Fruit fly (Drosophila melanogaster) whole organism, embryonic: ENCODE results near the gene CG10589.
A peak's percentile ranks its signal among the peaks of the same experiment; 100 is the strongest.

ENCODE experiments used
- Adf1 ChIP-seq: fragments of 200-800 bp; sonication (Bioruptor generic); IDR thresholded peaks from 2 replicates; pipeline ENCODE4 v1.3.6; 2022; ENCODE audit warnings: missing biosample characterization, missing genetic modification characterization
- Awh ChIP-seq: fragments of 200-800 bp; sonication (Bioruptor generic); IDR thresholded peaks from 2 replicates; pipeline ENCODE4, ENCODE4 v1.3.6; 2022; ENCODE audit warnings: missing biosample characterization, missing genetic modification characterization
- CG10209 ChIP-seq: fragments of 200-800 bp; sonication (Bioruptor generic); optimal IDR thresholded peaks from 3 replicates; lab custom pipeline; 2017; ENCODE audit warnings: missing biosample characterization, mild to moderate bottlenecking, missing genetic modification characterization, missing genetic modification reagents
- CG10979 ChIP-seq: fragments of 200-800 bp; sonication (Bioruptor generic); optimal IDR thresholded peaks from 2 replicates; lab custom pipeline; 2018; ENCODE audit warnings: missing biosample characterization, mild to moderate bottlenecking, missing genetic modification characterization, moderate library complexity
- CG12391 ChIP-seq: fragments of 200-800 bp; sonication (Bioruptor generic); optimal IDR thresholded peaks from 3 replicates; lab custom pipeline; 2018; ENCODE audit warnings: missing biosample characterization, mild to moderate bottlenecking, missing genetic modification characterization, moderate library complexity
- CG12769 ChIP-seq: fragments of 200-800 bp; sonication (Bioruptor generic); optimal IDR thresholded peaks from 2 replicates; lab custom pipeline; 2019; ENCODE audit warnings: missing biosample characterization, mild to moderate bottlenecking, missing genetic modification characterization, moderate library complexity
- CG14441 ChIP-seq: fragments of 200-800 bp; sonication (Bioruptor generic); IDR thresholded peaks from 2 replicates; pipeline ENCODE4 v1.3.6; 2022; ENCODE audit warnings: missing biosample characterization, missing genetic modification characterization
- CG14965 ChIP-seq: fragments of 200-800 bp; sonication (Bioruptor generic); optimal IDR thresholded peaks from 2 replicates; lab custom pipeline; 2016; ENCODE audit warnings: missing biosample characterization, missing genetic modification characterization, borderline replicate concordance
- CG15269 ChIP-seq: fragments of 200-800 bp; sonication (Bioruptor generic); optimal IDR thresholded peaks from 2 replicates; lab custom pipeline; 2018; ENCODE audit warnings: missing biosample characterization, mild to moderate bottlenecking, missing genetic modification characterization, moderate library complexity
- CG31224 ChIP-seq: fragments of 200-800 bp; sonication (Bioruptor generic); IDR thresholded peaks from 2 replicates; pipeline ENCODE4 v1.3.6; 2022; ENCODE audit warnings: missing biosample characterization, missing genetic modification characterization
- CG4707 ChIP-seq: fragments of 200-800 bp; sonication (Bioruptor generic); optimal IDR thresholded peaks from 2 replicates; lab custom pipeline; 2018; ENCODE audit warnings: missing biosample characterization, mild to moderate bottlenecking, missing genetic modification characterization, moderate library complexity
- CG4820 ChIP-seq: fragments of 200-800 bp; sonication (Bioruptor generic); optimal IDR thresholded peaks from 3 replicates; lab custom pipeline; 2016; ENCODE audit warnings: missing biosample characterization, missing genetic modification characterization
- CG5953 ChIP-seq: fragments of 200-800 bp; sonication (Bioruptor generic); IDR thresholded peaks from 2 replicates; pipeline ENCODE4 v1.3.6; 2022; ENCODE audit warnings: missing biosample characterization, missing genetic modification characterization
- CG7357 ChIP-seq: fragments of 200-800 bp; sonication (Bioruptor generic); IDR thresholded peaks from 3 replicates; pipeline ENCODE4 v1.3.6; 2022; ENCODE audit warnings: missing biosample characterization, missing genetic modification characterization
- CG7839 ChIP-seq: fragments of 200-800 bp; sonication (Bioruptor generic); optimal IDR thresholded peaks from 3 replicates; lab custom pipeline; 2018; ENCODE audit warnings: missing biosample characterization, mild to moderate bottlenecking, missing genetic modification characterization, moderate library complexity
- CG7963 ChIP-seq: fragments of 200-800 bp; sonication (Bioruptor generic); IDR thresholded peaks from 3 replicates; pipeline ENCODE4 v1.3.6; 2022; ENCODE audit warnings: missing biosample characterization, missing genetic modification characterization; ENCODE audit not compliant: partially characterized antibody
- CkIIα-i1 ChIP-seq: fragments of 200-800 bp; sonication (Bioruptor generic); IDR thresholded peaks from 2 replicates; pipeline ENCODE4 v1.3.6; 2022; ENCODE audit warnings: missing biosample characterization, missing genetic modification characterization
- Ets65A ChIP-seq: fragments of 200-800 bp; sonication (Bioruptor generic); peaks from one replicate; lab custom pipeline; 2016; ENCODE audit warnings: missing biosample characterization, missing genetic modification characterization
- Fer1 ChIP-seq: fragments of 200-800 bp; sonication (Bioruptor generic); optimal IDR thresholded peaks from 2 replicates; lab custom pipeline; 2017; ENCODE audit warnings: missing biosample characterization, mild to moderate bottlenecking, missing genetic modification characterization
- MTF-1 ChIP-seq: fragments of 200-800 bp; sonication (Bioruptor generic); optimal IDR thresholded peaks from 2 replicates; lab custom pipeline; 2018; ENCODE audit warnings: missing biosample characterization, mild to moderate bottlenecking, missing genetic modification characterization, borderline replicate concordance
- Mad ChIP-seq: fragments of 200-800 bp; sonication (Bioruptor generic); optimal IDR thresholded peaks from 2 replicates; lab custom pipeline; 2016; ENCODE audit warnings: missing biosample characterization, missing genetic modification characterization
- Nf-YB ChIP-seq: fragments of 200-800 bp; sonication (Bioruptor generic); optimal IDR thresholded peaks from 3 replicates; lab custom pipeline; 2019; ENCODE audit warnings: missing biosample characterization, mild to moderate bottlenecking, missing genetic modification characterization, moderate library complexity
- Xrp1 ChIP-seq: fragments of 200-800 bp; sonication (Bioruptor generic); IDR thresholded peaks from 2 replicates; pipeline ENCODE4 v1.3.6; 2022; ENCODE audit warnings: missing biosample characterization, missing genetic modification characterization
- YL-1 ChIP-seq: fragments of 200-800 bp; sonication (Bioruptor generic); optimal IDR thresholded peaks from 3 replicates; lab custom pipeline; 2017; ENCODE audit warnings: missing biosample characterization, mild to moderate bottlenecking, missing genetic modification characterization
- ato ChIP-seq: fragments of 200-800 bp; sonication (Bioruptor generic); IDR thresholded peaks from 2 replicates; pipeline ENCODE4 v1.3.6; 2022; ENCODE audit warnings: missing biosample characterization, missing genetic modification characterization; ENCODE audit not compliant: partially characterized antibody
- bbx ChIP-seq: fragments of 200-800 bp; sonication (Bioruptor generic); IDR thresholded peaks from 2 replicates; pipeline ENCODE4 v1.3.6; 2022; ENCODE audit warnings: missing biosample characterization, missing genetic modification characterization; ENCODE audit not compliant: partially characterized antibody
- bcd ChIP-seq: fragments of 200-800 bp; sonication (Bioruptor generic); optimal IDR thresholded peaks from 2 replicates; lab custom pipeline; 2017; ENCODE audit warnings: missing biosample characterization, mild to moderate bottlenecking, missing genetic modification characterization
- chinmo ChIP-seq: fragments of 200-800 bp; sonication (Bioruptor generic); IDR thresholded peaks from 4 replicates; pipeline ENCODE4 v1.3.6; 2022; ENCODE audit warnings: missing biosample characterization, missing genetic modification characterization; ENCODE audit not compliant: partially characterized antibody
- chm ChIP-seq: fragments of 200-800 bp; sonication (Bioruptor generic); IDR thresholded peaks from 2 replicates; pipeline ENCODE4 v1.3.6; 2022; ENCODE audit warnings: missing biosample characterization, missing genetic modification characterization
- croc ChIP-seq: fragments of 200-800 bp; sonication (Bioruptor generic); conservative IDR thresholded peaks from 3 replicates; pipeline ENCODE4 v1.3.6; 2022; ENCODE audit warnings: missing biosample characterization, missing genetic modification characterization
- cwo ChIP-seq: fragments of 200-800 bp; sonication (Bioruptor generic); optimal IDR thresholded peaks from 3 replicates; lab custom pipeline; 2017; ENCODE audit warnings: missing biosample characterization, missing genetic modification characterization, mild to moderate bottlenecking, moderate library complexity, missing genetic modification reagents
- emc ChIP-seq: fragments of 200-800 bp; sonication (Bioruptor generic); optimal IDR thresholded peaks from 2 replicates; lab custom pipeline; 2016; ENCODE audit warnings: missing biosample characterization, missing genetic modification characterization
- ewg ChIP-seq: fragments of 200-800 bp; sonication (Bioruptor generic); optimal IDR thresholded peaks from 3 replicates; lab custom pipeline; 2017; ENCODE audit warnings: mild to moderate bottlenecking, missing biosample characterization, missing genetic modification reagents, missing genetic modification characterization
- fd96Cb ChIP-seq: fragments of 200-800 bp; sonication (Bioruptor generic); optimal IDR thresholded peaks from 2 replicates; lab custom pipeline; 2018; ENCODE audit warnings: missing biosample characterization, mild to moderate bottlenecking, missing genetic modification characterization, moderate library complexity
- grn ChIP-seq: fragments of 200-800 bp; sonication (Bioruptor generic); optimal IDR thresholded peaks from 3 replicates; lab custom pipeline; 2017; ENCODE audit warnings: missing biosample characterization, missing genetic modification characterization
- hkb ChIP-seq, 2 experiments: fragments of 200-800 bp in 1 of 2; fragments of >200 bp in 1 of 2; sonication (Bioruptor generic) in 1 of 2; IDR thresholded peaks in 1 of 2; optimal IDR thresholded peaks in 1 of 2; 2 replicates each; pipeline versions ENCODE4 v1.3.6 to Lab custom; 2017 to 2022; ENCODE audit warnings: missing biosample characterization in 1 of 2, missing genetic modification characterization in 1 of 2
- hth ChIP-seq: fragments of >200 bp; optimal IDR thresholded peaks from 2 replicates; lab custom pipeline; 2017; ENCODE audit warnings: inconsistent platforms
- lola ChIP-seq, 3 experiments: fragments of >200 bp in 2 of 3; fragments of 200-800 bp in 1 of 3; sonication (Bioruptor generic) in 1 of 3; optimal IDR thresholded peaks; 2 replicates each; lab custom pipeline; 2017 to 2019; ENCODE audit warnings: missing biosample characterization in 3 of 3, missing genetic modification characterization in 3 of 3, mild to moderate bottlenecking in 1 of 3, moderate library complexity in 1 of 3
- lov ChIP-seq, 2 experiments: fragments of 200-800 bp in 1 of 2; fragments of >200 bp in 1 of 2; sonication (Bioruptor generic) in 1 of 2; IDR thresholded peaks in 1 of 2; optimal IDR thresholded peaks in 1 of 2; 2 replicates in 1 of 2; 3 replicates in 1 of 2; pipeline versions ENCODE4 v1.3.6 to Lab custom; 2017 to 2022; ENCODE audit warnings: missing biosample characterization in 1 of 2, missing genetic modification characterization in 1 of 2
- luna ChIP-seq: fragments of 200-800 bp; sonication (Bioruptor generic); optimal IDR thresholded peaks from 2 replicates; lab custom pipeline; 2016; ENCODE audit warnings: missing biosample characterization, missing genetic modification characterization
- nom ChIP-seq: fragments of 200-800 bp; sonication (Bioruptor generic); optimal IDR thresholded peaks from 2 replicates; lab custom pipeline; 2017; ENCODE audit warnings: missing biosample characterization, missing genetic modification characterization, mild to moderate bottlenecking, moderate library complexity, missing genetic modification reagents
- oc ChIP-seq: fragments of 200-800 bp; sonication (Bioruptor generic); optimal IDR thresholded peaks from 2 replicates; lab custom pipeline; 2018; ENCODE audit warnings: missing biosample characterization, mild to moderate bottlenecking, missing genetic modification characterization, moderate library complexity
- phol ChIP-seq: fragments of 200-800 bp; sonication (Bioruptor generic); optimal IDR thresholded peaks from 3 replicates; lab custom pipeline; 2018; ENCODE audit warnings: missing biosample characterization, mild to moderate bottlenecking, missing genetic modification characterization, moderate library complexity
- pum ChIP-seq: fragments of 200-800 bp; sonication (Bioruptor generic); optimal IDR thresholded peaks from 2 replicates; lab custom pipeline; 2016; ENCODE audit warnings: missing biosample characterization, missing genetic modification characterization
- sd ChIP-seq: fragments of 200-800 bp; sonication (Bioruptor generic); optimal IDR thresholded peaks from 3 replicates; lab custom pipeline; 2018; ENCODE audit warnings: missing biosample characterization, mild to moderate bottlenecking, missing genetic modification characterization, moderate library complexity
- so ChIP-seq: fragments of 200-800 bp; sonication (Bioruptor generic); IDR thresholded peaks from 3 replicates; pipeline ENCODE4 v1.3.6; 2022; ENCODE audit warnings: missing biosample characterization, missing genetic modification characterization
- usp ChIP-seq: fragments of >200 bp; optimal IDR thresholded peaks from 2 replicates; lab custom pipeline; 2017; ENCODE audit warnings: missing biosample characterization, missing genetic modification characterization
- wdn ChIP-seq: fragments of 200-800 bp; sonication (Bioruptor generic); IDR thresholded peaks from 2 replicates; pipeline ENCODE4 v1.3.6; 2022; ENCODE audit warnings: missing biosample characterization, missing genetic modification characterization

CG10589 gene

DNA sequence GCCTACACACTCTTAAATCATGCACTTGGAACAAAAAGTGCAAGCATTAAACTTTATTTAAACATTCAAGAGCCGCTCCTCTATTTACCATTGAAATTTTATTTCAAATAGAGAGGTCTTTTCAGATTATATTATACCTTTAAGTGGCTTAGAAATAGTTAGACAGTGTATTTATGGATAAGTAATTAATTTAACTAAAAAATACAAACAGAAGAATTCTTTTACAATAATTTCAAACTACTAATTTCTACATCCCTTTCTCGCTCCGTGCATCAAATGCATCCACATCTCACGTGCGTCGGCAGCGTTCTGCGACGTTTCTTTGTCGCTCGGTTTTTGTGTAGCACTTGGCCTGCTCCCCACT, 22.5 kb downstream of the CG10589 start (continued):
- TF ChIP-seq MTF-1 (GFP tag; lab: Kevin White, UChicago) (peak; percentile 5), cwo (peak; percentile 30), CG7357 (peak; percentile 27; the same call in 1 of the 3 replicates), Awh (GFP tag; lab: Robert Waterston, UW) (peak; percentile 65), lov (optimal IDR thresholded peaks at IDR 0.05; lab: Kevin White, UChicago) (no peak), lov (GFP tag; IDR thresholded peaks at IDR 0.05; lab: Robert Waterston, UW) (no peak), croc (GFP tag; lab: Robert Waterston, UW) (peak; percentile 66), CG4707 (GFP tag; lab: Kevin White, UChicago) (peak; percentile 0), so (peak; percentile 15; the same call in 1 of the 3 replicates), bbx (GFP tag; lab: Robert Waterston, UW) (no peak), Fer1 (GFP tag; lab: Kevin White, UChicago) (no peak), YL-1 (no peak), usp (GFP tag; lab: Kevin White, UChicago) (no peak), CG5953 (GFP tag; lab: Robert Waterston, UW) (no peak), CG12769 (no peak), ato (GFP tag; lab: Robert Waterston, UW) (no peak), emc (GFP tag; lab: Kevin White, UChicago) (no peak), wdn (GFP tag; lab: Robert Waterston, UW) (no peak), CG4820 (GFP tag; lab: Kevin White, UChicago) (peak; percentile 66), CG7963 (GFP tag; lab: Robert Waterston, UW) (no peak), CG12391 (tag; lab: Kevin White, UChicago) (peak; percentile 74), CG14441 (GFP tag; lab: Robert Waterston, UW) (no peak), CG31224 (GFP tag; lab: Robert Waterston, UW) (no peak), CG14965 (GFP tag; lab: Kevin White, UChicago) (no peak), luna (GFP tag; lab: Kevin White, UChicago) (no peak), CG15269 (tag; lab: Kevin White, UChicago) (peak; percentile 37), chm (GFP tag; lab: Robert Waterston, UW) (no peak), Mad (GFP tag; lab: Kevin White, UChicago) (peak; percentile 25), hth (lab: Kevin White, UChicago) (no peak), pum (GFP tag; lab: Kevin White, UChicago) (peak; percentile 49), CkIIα-i1 (GFP tag; lab: Robert Waterston, UW) (no peak), hkb (optimal IDR thresholded peaks at IDR 0.05; lab: Kevin White, UChicago) (no peak), hkb (GFP tag; IDR thresholded peaks at IDR 0.05; lab: Robert Waterston, UW) (peak; percentile 69), phol (tag; lab: Kevin White, UChicago) (peak; percentile 86)

DNA sequence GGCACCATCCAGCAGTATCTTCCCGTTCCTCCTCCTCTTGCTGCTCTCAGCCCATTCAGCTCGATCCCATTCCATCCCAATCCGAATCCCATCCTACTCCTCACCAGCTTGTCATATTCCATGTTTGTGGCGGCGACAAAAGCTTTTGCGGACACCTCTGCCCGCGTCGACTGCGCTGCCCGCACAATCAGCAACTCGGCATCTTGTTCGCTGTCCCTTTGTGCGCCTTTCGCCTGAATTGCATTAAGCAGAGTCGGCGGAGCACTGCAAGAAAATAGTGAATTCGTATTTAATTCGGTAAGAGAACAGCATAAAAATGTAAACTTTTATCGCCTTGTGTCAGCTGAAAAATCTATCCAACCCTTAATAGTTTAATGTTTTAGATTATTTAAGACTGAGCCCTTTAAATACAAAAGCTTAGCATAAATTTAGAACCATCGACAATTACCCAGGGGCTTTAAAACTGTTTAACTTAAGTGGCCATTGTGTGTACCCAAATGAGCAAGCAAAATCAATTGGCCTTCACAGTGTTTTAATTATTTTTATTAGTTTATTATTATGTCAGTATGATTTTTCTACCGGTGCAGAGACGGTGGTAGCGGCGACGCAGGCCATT, 23.0 kb downstream of the CG10589 start:
- TF ChIP-seq lola (GFP tag; optimal IDR thresholded peaks at IDR 0.05; lab: Kevin White, UChicago) (peak in 1 of 3 experiments; percentile 42), sd (tag; lab: Kevin White, UChicago) (no peak), bcd (GFP tag; lab: Kevin White, UChicago) (peak; percentile 14), CG7839 (peak; percentile 30), CG10979 (tag; lab: Kevin White, UChicago) (peak; percentile 54), Xrp1 (GFP tag; lab: Robert Waterston, UW) (peak; percentile 37; the same call in 1 of the 2 replicates), Adf1 (GFP tag; lab: Robert Waterston, UW) (peak; percentile 53), Ets65A (GFP tag; lab: Kevin White, UChicago) (peak; percentile 40), oc (tag; lab: Kevin White, UChicago) (peak; percentile 2), chinmo (GFP tag; lab: Robert Waterston, UW) (no peak), grn (GFP tag; lab: Kevin White, UChicago) (no peak), fd96Cb (tag; lab: Kevin White, UChicago) (peak; percentile 37), ewg (GFP tag; lab: Kevin White, UChicago) (peak; percentile 21), croc (GFP tag; lab: Robert Waterston, UW) (peak; percentile 12; the same call in 1 of the 3 replicates), CG10209 (no peak), Nf-YB (GFP tag; lab: Kevin White, UChicago) (no peak), nom (GFP tag; lab: Kevin White, UChicago) (peak; percentile 65)
